Worm (Caenorhabditis elegans) whole organism, L1 larva: ENCODE data around the gene spon-1.

Source experiments
- C16A3.4 ChIP-seq: fragments of 150-350 bp; optimal IDR thresholded peaks from 2 replicates; lab custom pipeline; 2014; ENCODE audit warnings: missing biosample characterization, missing genetic modification characterization
- Y116A8C.19 ChIP-seq: sonication (generic microtip); optimal IDR thresholded peaks from 2 replicates; lab custom pipeline; 2016; ENCODE audit warnings: missing compliant biosample characterization, missing genetic modification characterization, borderline replicate concordance
- alr-1 ChIP-seq: fragments of 200-800 bp; sonication (Bioruptor generic); optimal IDR thresholded peaks from 2 replicates; lab custom pipeline; 2018; ENCODE audit warnings: borderline replicate concordance, mild to moderate bottlenecking, missing genetic modification characterization, missing compliant biosample characterization
- blmp-1 ChIP-seq: fragments of 150-350 bp; optimal IDR thresholded peaks from 2 replicates; lab custom pipeline; 2014; ENCODE audit warnings: missing biosample characterization, missing genetic modification characterization
- ceh-82 ChIP-seq, 3 experiments: fragments of 150-350 bp in 1 of 3; sonication (generic microtip) in 2 of 3; optimal IDR thresholded peaks; 2 replicates each; lab custom pipeline; 2014 to 2017; ENCODE audit warnings: missing biosample characterization in 3 of 3, missing genetic modification characterization in 3 of 3
- ceh-88 ChIP-seq: fragments of 200-800 bp; sonication (Bioruptor generic); IDR thresholded peaks from 2 replicates; pipeline ENCODE4 v1.3.6; 2022; ENCODE audit warnings: missing genetic modification characterization, missing compliant biosample characterization
- dpl-1 ChIP-seq, 3 experiments: fragments of 150-350 bp in 2 of 3; sonication (generic microtip) in 1 of 3; optimal IDR thresholded peaks; 2 replicates each; lab custom pipeline; 2014 to 2017; ENCODE audit warnings: missing biosample characterization in 3 of 3, missing genetic modification characterization in 3 of 3, missing genetic modification reagents in 3 of 3
- elt-2 ChIP-seq: sonication (generic microtip); optimal IDR thresholded peaks from 2 replicates; lab custom pipeline; 2016; ENCODE audit warnings: missing genetic modification characterization, mild to moderate bottlenecking, inconsistent platforms, missing compliant biosample characterization, missing genetic modification reagents
- elt-3 ChIP-seq, 6 experiments: fragments of 150-350 bp in 1 of 6; sonication (generic microtip); optimal IDR thresholded peaks; 2 replicates each; lab custom pipeline; 2017 to 2018; ENCODE audit warnings: missing biosample characterization in 6 of 6, missing genetic modification characterization in 6 of 6, inconsistent platforms in 1 of 6
- fkh-8 ChIP-seq: sonication (generic microtip); optimal IDR thresholded peaks from 2 replicates; lab custom pipeline; 2016; ENCODE audit warnings: mild to moderate bottlenecking, missing genetic modification characterization, missing compliant biosample characterization
- grh-1 ChIP-seq: fragments of 200-800 bp; sonication (Bioruptor generic); IDR thresholded peaks from 2 replicates; pipeline ENCODE4 v1.3.6; 2022; ENCODE audit warnings: missing genetic modification reagents, missing genetic modification characterization, missing compliant biosample characterization
- hlh-4 ChIP-seq: sonication (generic microtip); optimal IDR thresholded peaks from 2 replicates; lab custom pipeline; 2016; ENCODE audit warnings: mild to moderate bottlenecking, missing genetic modification characterization, missing compliant biosample characterization
- irx-1 ChIP-seq: sonication (generic microtip); optimal IDR thresholded peaks from 2 replicates; lab custom pipeline; 2016; ENCODE audit warnings: missing genetic modification characterization, missing compliant biosample characterization
- jun-1 ChIP-seq: fragments of 150-350 bp; optimal IDR thresholded peaks from 2 replicates; lab custom pipeline; 2014; ENCODE audit warnings: missing biosample characterization, missing genetic modification reagents, missing genetic modification characterization
- lin-14 ChIP-seq: fragments of 200-800 bp; sonication (Bioruptor generic); optimal IDR thresholded peaks from 2 replicates; lab custom pipeline; 2018; ENCODE audit warnings: mild to moderate bottlenecking, missing genetic modification characterization, moderate library complexity, missing compliant biosample characterization
- lin-35 ChIP-seq, 2 experiments: fragments of 150-350 bp; optimal IDR thresholded peaks; 2 replicates each; lab custom pipeline; 2014; ENCODE audit warnings: missing biosample characterization in 2 of 2, missing genetic modification characterization in 2 of 2, missing genetic modification reagents in 2 of 2
- lsy-2 ChIP-seq, 2 experiments: fragments of 150-350 bp; optimal IDR thresholded peaks; 2 replicates each; lab custom pipeline; 2014; ENCODE audit warnings: missing biosample characterization in 2 of 2, missing genetic modification characterization in 2 of 2
- mdl-1 ChIP-seq, 2 experiments: fragments of 150-350 bp; optimal IDR thresholded peaks; 2 replicates each; lab custom pipeline; 2014 to 2017; ENCODE audit warnings: missing biosample characterization in 2 of 2, missing genetic modification characterization in 2 of 2, inconsistent platforms in 1 of 2
- nhr-12 ChIP-seq: sonication (generic microtip); optimal IDR thresholded peaks from 2 replicates; lab custom pipeline; 2017; ENCODE audit warnings: missing biosample characterization, missing genetic modification characterization
- nhr-20 ChIP-seq: sonication (generic microtip); optimal IDR thresholded peaks from 2 replicates; lab custom pipeline; 2016; ENCODE audit warnings: mild to moderate bottlenecking, missing genetic modification characterization, missing compliant biosample characterization
- nhr-237 ChIP-seq: fragments of 150-350 bp; optimal IDR thresholded peaks from 2 replicates; lab custom pipeline; 2014; ENCODE audit warnings: missing biosample characterization, missing genetic modification characterization
- nhr-47 ChIP-seq: sonication (generic microtip); optimal IDR thresholded peaks from 2 replicates; lab custom pipeline; 2016; ENCODE audit warnings: mild to moderate bottlenecking, missing genetic modification characterization, moderate library complexity, missing compliant biosample characterization
- nhr-71 ChIP-seq: sonication (generic microtip); optimal IDR thresholded peaks from 2 replicates; lab custom pipeline; 2016; ENCODE audit warnings: mild to moderate bottlenecking, missing genetic modification characterization, moderate library complexity, missing compliant biosample characterization
- nhr-85 ChIP-seq: sonication (generic microtip); peaks from one replicate; lab custom pipeline; 2016; ENCODE audit warnings: missing genetic modification characterization, inconsistent platforms, missing compliant biosample characterization
- nhr-90 ChIP-seq: sonication (generic microtip); optimal IDR thresholded peaks from 2 replicates; lab custom pipeline; 2016; ENCODE audit warnings: mild to moderate bottlenecking, missing genetic modification characterization, missing compliant biosample characterization; ENCODE audit not compliant: poor library complexity
- pag-3 ChIP-seq: sonication (generic microtip); optimal IDR thresholded peaks from 2 replicates; lab custom pipeline; 2017; ENCODE audit warnings: missing genetic modification characterization, mild to moderate bottlenecking, missing compliant biosample characterization, antibody characterized with exemption, borderline replicate concordance; ENCODE audit not compliant: insufficient read depth
- rnt-1 ChIP-seq: sonication (generic microtip); optimal IDR thresholded peaks from 2 replicates; lab custom pipeline; 2016; ENCODE audit warnings: mild to moderate bottlenecking, missing genetic modification characterization, moderate library complexity, missing compliant biosample characterization
- snu-23 ChIP-seq: sonication (generic microtip); optimal IDR thresholded peaks from 2 replicates; lab custom pipeline; 2016; ENCODE audit warnings: missing genetic modification characterization, missing compliant biosample characterization
- sptf-1 ChIP-seq: fragments of 150-350 bp; optimal IDR thresholded peaks from 2 replicates; lab custom pipeline; 2014; ENCODE audit warnings: missing biosample characterization, missing genetic modification characterization
- unc-30 ChIP-seq: sonication (generic microtip); optimal IDR thresholded peaks from 2 replicates; lab custom pipeline; 2017; ENCODE audit warnings: missing biosample characterization, missing genetic modification characterization
- unc-62 ChIP-seq: fragments of 150-350 bp; optimal IDR thresholded peaks from 2 replicates; lab custom pipeline; 2014; ENCODE audit warnings: missing biosample characterization, missing genetic modification reagents, missing genetic modification characterization
- unc-98 ChIP-seq: fragments of 200-800 bp; sonication (Bioruptor generic); IDR thresholded peaks from 2 replicates; pipeline ENCODE4 v1.3.6; 2022; ENCODE audit warnings: missing genetic modification characterization, missing compliant biosample characterization
- xbp-1 ChIP-seq: sonication (generic microtip); optimal IDR thresholded peaks from 2 replicates; lab custom pipeline; 2016; ENCODE audit warnings: missing genetic modification characterization, missing compliant biosample characterization
- zag-1 ChIP-seq: fragments of 150-350 bp; optimal IDR thresholded peaks from 2 replicates; lab custom pipeline; 2014; ENCODE audit warnings: missing biosample characterization, missing genetic modification characterization

spon-1 gene

ce11 chrII:7155392-7155791 is 39.0 kb downstream of the spon-1 start, which contains the start of gene C27H5.2 (continued):
- TF ChIP-seq unc-98 (GFP tag; lab: Robert Waterston, UW) (no peak), irx-1 (no peak), nhr-47 (no peak), rnt-1 (tag; lab: Kevin White, UChicago) (peak; percentile 18), ceh-88 (GFP tag; lab: Robert Waterston, UW) (no peak), mdl-1 (tag; optimal IDR thresholded peaks at IDR 0.05; lab: Kevin White, UChicago) (no peak)

ce11 chrII:7157415-7157814 is 41.1 kb downstream of the spon-1 start:
- TF ChIP-seq elt-2 (tag; lab: Kevin White, UChicago) (peak; percentile 83), lin-14 (GFP tag; lab: Kevin White, UChicago) (peak; percentile 40), snu-23 (peak; percentile 20), lin-35 (GFP tag; optimal IDR thresholded peaks at IDR 0.05; lab: Kevin White, UChicago) (peak in 1 of 2 experiments; percentile 50), sptf-1 (no peak), nhr-12 (tag; lab: Kevin White, UChicago) (no peak), lsy-2 (tag; optimal IDR thresholded peaks at IDR 0.05; lab: Kevin White, UChicago) (peak in 1 of 2 experiments; percentile 8), nhr-85 (tag; lab: Kevin White, UChicago) (peak; percentile 61), nhr-71 (tag; lab: Kevin White, UChicago) (peak; percentile 33), elt-3 (tag; optimal IDR thresholded peaks at IDR 0.05; lab: Kevin White, UChicago) (peak in 2 of 6 experiments; percentile 18 to 59), C16A3.4 (peak; percentile 4), nhr-20 (tag; lab: Kevin White, UChicago) (peak; percentile 55), nhr-237 (tag; lab: Kevin White, UChicago) (no peak), fkh-8 (no peak), nhr-90 (peak; percentile 19), blmp-1 (peak; percentile 15), dpl-1 (GFP tag; optimal IDR thresholded peaks at IDR 0.05; lab: Kevin White, UChicago) (no peak)

ce11 chrII:7161512-7161911 is 45.2 kb downstream of the spon-1 start, which contains the start of gene C27H5.12:
Gene C27H5.12 (minus strand): TSS chrII:7161612.
- TF ChIP-seq unc-30 (tag; lab: Kevin White, UChicago) (no peak), fkh-8 (no peak), zag-1 (tag; lab: Kevin White, UChicago) (no peak), irx-1 (no peak), nhr-20 (tag; lab: Kevin White, UChicago) (no peak), grh-1 (GFP tag; lab: Robert Waterston, UW) (no peak), jun-1 (tag; lab: Kevin White, UChicago) (no peak), dpl-1 (GFP tag; optimal IDR thresholded peaks at IDR 0.05; lab: Kevin White, UChicago) (no peak), elt-2 (tag; lab: Kevin White, UChicago) (no peak), Y116A8C.19 (tag; lab: Kevin White, UChicago) (no peak), nhr-90 (no peak), unc-62 (GFP tag; lab: Kevin White, UChicago) (no peak), xbp-1 (no peak), hlh-4 (tag; lab: Kevin White, UChicago) (no peak), nhr-237 (tag; lab: Kevin White, UChicago) (no peak), lin-14 (GFP tag; lab: Kevin White, UChicago) (no peak), pag-3 (tag; lab: Kevin White, UChicago) (no peak), alr-1 (tag; lab: Kevin White, UChicago) (no peak)

- TF ChIP-seq ceh-82 (tag; optimal IDR thresholded peaks at IDR 0.05; lab: Kevin White, UChicago) (no peak), nhr-85 (tag; lab: Kevin White, UChicago) (peak; percentile 26)
Measured at ce11 chrII:7165749-7166148, 49.4 kb downstream of the spon-1 start, which contains the start of gene mfsd-13.2. Gene mfsd-13.2 (minus strand): TSS chrII:7165849.
